In the genomic region with DNA sequence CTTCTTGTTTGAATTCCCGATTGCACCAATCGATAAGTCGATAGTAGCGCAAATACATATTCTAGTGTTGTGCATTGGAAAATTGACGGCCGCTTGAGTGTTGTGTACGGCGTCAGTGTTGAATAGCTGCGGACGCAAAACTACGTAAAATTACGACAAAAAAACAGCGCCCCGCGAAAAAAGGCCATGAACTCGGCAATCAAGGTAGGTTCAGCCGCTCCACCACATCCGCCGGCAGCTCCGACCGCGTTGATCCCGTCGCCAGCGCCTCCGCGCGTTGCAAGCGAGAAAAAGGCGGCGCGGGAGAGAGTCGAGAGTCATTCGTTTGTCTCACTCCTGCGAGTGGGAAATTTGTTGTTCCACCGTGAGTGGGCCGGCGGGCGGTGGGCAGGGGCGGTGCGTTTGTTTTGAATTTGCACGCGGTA, we compare ENCODE assay signal across 1 fruit fly cellular context.
TF ChIP-seq lines count a peak whose summit lies in the region.

A gene (plus strand): TSS at position 95 of the 425 bp plus-strand sequence.

TF ChIP-seq in whole organism, embryonic, 481 proteins besides CTCF, POLR2A, EP300 and RAD21 (continued from another document and continues in another):
- TF ChIP-seq zen2 (GFP tag; IDR thresholded peaks at IDR 0.05; lab: Robert Waterston, UW; ENCODE audit: partially characterized antibody) (peak; percentile 68; the same call in 1 of the 3 replicates), E2f1 (GFP tag; IDR thresholded peaks at IDR 0.05; lab: Robert Waterston, UW) (no peak; the same call in 1 of the 2 replicates), ken (GFP tag; IDR thresholded peaks at IDR 0.05; lab: Robert Waterston, UW) (peak; percentile 61; the same call in 2 of the 3 replicates), HLH4C (GFP tag; IDR thresholded peaks at IDR 0.05; lab: Robert Waterston, UW; ENCODE audit: partially characterized antibody) (peak; percentile 78), CG15269 (tag; optimal IDR thresholded peaks at IDR 0.05; lab: Kevin White, UChicago) (no peak), rib (GFP tag; IDR thresholded peaks at IDR 0.05; lab: Robert Waterston, UW) (0 out of 2 replicates have a peak, but pooled peaks have one; percentile 42), HHEX (GFP tag; optimal IDR thresholded peaks at IDR 0.05; lab: Kevin White, UChicago) (no peak), HLH54F (GFP tag; optimal IDR thresholded peaks at IDR 0.05; lab: Kevin White, UChicago) (peak; percentile 87), btn (GFP tag; optimal IDR thresholded peaks at IDR 0.05; lab: Kevin White, UChicago) (peak; percentile 24), CG33557 (GFP tag; optimal IDR thresholded peaks at IDR 0.05; lab: Kevin White, UChicago) (peak; percentile 47), CG7372 (GFP tag; IDR thresholded peaks at IDR 0.05; lab: Robert Waterston, UW) (0 out of 2 replicates have a peak, but pooled peaks have one; percentile 10), grau (tag; optimal IDR thresholded peaks at IDR 0.05; lab: Kevin White, UChicago) (peak; percentile 56), CG10209 (GFP tag; optimal IDR thresholded peaks at IDR 0.05; lab: Kevin White, UChicago) (peak; percentile 62), CG14710 (tag; optimal IDR thresholded peaks at IDR 0.05; lab: Kevin White, UChicago) (peak; percentile 68), CG16815 (GFP tag; optimal IDR thresholded peaks at IDR 0.05; lab: Kevin White, UChicago) (peak; percentile 42), wek (GFP tag; optimal IDR thresholded peaks at IDR 0.05; lab: Kevin White, UChicago) (no peak), disco-r (GFP tag; optimal IDR thresholded peaks at IDR 0.05; lab: Kevin White, UChicago) (no peak), CG13287 (GFP tag; IDR thresholded peaks at IDR 0.05; lab: Robert Waterston, UW; ENCODE audit: partially characterized antibody) (peak; percentile 87), CG6854 (GFP tag; optimal IDR thresholded peaks at IDR 0.05; lab: Kevin White, UChicago) (no peak), CG7987 (GFP tag; optimal IDR thresholded peaks at IDR 0.05; lab: Kevin White, UChicago) (peak; percentile 50), da (GFP tag; optimal IDR thresholded peaks at IDR 0.05; lab: Kevin White, UChicago) (peak; percentile 53), CG5245 (GFP tag; optimal IDR thresholded peaks at IDR 0.05; lab: Kevin White, UChicago) (peak; percentile 74), Dip3 (GFP tag; optimal IDR thresholded peaks at IDR 0.05; lab: Kevin White, UChicago) (peak; percentile 75), D19A (tag; optimal IDR thresholded peaks at IDR 0.05; lab: Kevin White, UChicago) (no peak), nau (GFP tag; optimal IDR thresholded peaks at IDR 0.05; lab: Kevin White, UChicago) (no peak), CG4730 (GFP tag; IDR thresholded peaks at IDR 0.05; lab: Robert Waterston, UW) (peak; percentile 15; the same call in 1 of the 2 replicates), emc (GFP tag; optimal IDR thresholded peaks at IDR 0.05; lab: Kevin White, UChicago) (peak; percentile 44), ERR (GFP tag; optimal IDR thresholded peaks at IDR 0.05; lab: Kevin White, UChicago) (peak; percentile 75), CG10543 (GFP tag; optimal IDR thresholded peaks at IDR 0.05; lab: Kevin White, UChicago) (peak; percentile 39), MESR4 (GFP tag; optimal IDR thresholded peaks at IDR 0.05; lab: Kevin White, UChicago) (peak; percentile 85), twi (tag; optimal IDR thresholded peaks at IDR 0.05; lab: Kevin White, UChicago) (no peak), CG12104 (GFP tag; optimal IDR thresholded peaks at IDR 0.05; lab: Kevin White, UChicago) (no peak), chinmo (GFP tag; IDR thresholded peaks at IDR 0.05; lab: Robert Waterston, UW; ENCODE audit: partially characterized antibody) (0 out of 4 replicates have a peak, but pooled peaks have one; percentile 49), CG4854 (GFP tag; optimal IDR thresholded peaks at IDR 0.05; lab: Kevin White, UChicago) (peak; percentile 66), stwl (tag; optimal IDR thresholded peaks at IDR 0.05; lab: Kevin White, UChicago) (peak; percentile 100), trem (tag; optimal IDR thresholded peaks at IDR 0.05; lab: Kevin White, UChicago) (peak; percentile 55), CG6272 (GFP tag; IDR thresholded peaks at IDR 0.05; lab: Robert Waterston, UW) (peak; percentile 52; the same call in 1 of the 2 replicates), danr (GFP tag; IDR thresholded peaks at IDR 0.05; lab: Robert Waterston, UW) (no peak), CG10959 (GFP tag; IDR thresholded peaks at IDR 0.05; lab: Robert Waterston, UW) (peak; percentile 16; the same call in 1 of the 2 replicates), CG8281 (tag; optimal IDR thresholded peaks at IDR 0.05; lab: Kevin White, UChicago) (no peak), Trl (optimal IDR thresholded peaks at IDR 0.05; lab: Kevin White, UChicago) (no peak), Trl (GFP tag; optimal IDR thresholded peaks at IDR 0.05; lab: Kevin White, UChicago) (peak; percentile 78), CG30431 (GFP tag; optimal IDR thresholded peaks at IDR 0.05; lab: Kevin White, UChicago) (no peak), lab (GFP tag; optimal IDR thresholded peaks at IDR 0.05; lab: Kevin White, UChicago) (no peak), inv (GFP tag; IDR thresholded peaks at IDR 0.05; lab: Robert Waterston, UW; ENCODE audit: partially characterized antibody) (0 out of 2 replicates have a peak, but pooled peaks have one; percentile 48), CG2199 (GFP tag; IDR thresholded peaks at IDR 0.05; lab: Robert Waterston, UW) (no peak), nom (GFP tag; optimal IDR thresholded peaks at IDR 0.05; lab: Kevin White, UChicago) (peak; percentile 19), CG10979 (tag; optimal IDR thresholded peaks at IDR 0.05; lab: Kevin White, UChicago) (peak; percentile 28), CG4404 (GFP tag; IDR thresholded peaks at IDR 0.05; lab: Robert Waterston, UW) (peak; percentile 44; the same call in 1 of the 2 replicates), CG15696 (tag; optimal IDR thresholded peaks at IDR 0.05; lab: Kevin White, UChicago) (no peak), sisA (GFP tag; IDR thresholded peaks at IDR 0.05; lab: Robert Waterston, UW) (peak; percentile 45; the same call in 1 of the 2 replicates), yki (optimal IDR thresholded peaks at IDR 0.05; lab: Kevin White, UChicago) (no peak), gsb-n (tag; optimal IDR thresholded peaks at IDR 0.05; lab: Kevin White, UChicago) (peak; percentile 4), cg (GFP tag; optimal IDR thresholded peaks at IDR 0.05; lab: Kevin White, UChicago) (no peak), fd3F (GFP tag; optimal IDR thresholded peaks at IDR 0.05; lab: Kevin White, UChicago) (no peak), CG2120 (GFP tag; optimal IDR thresholded peaks at IDR 0.05; lab: Kevin White, UChicago) (peak; percentile 91), CG14014 (GFP tag; IDR thresholded peaks at IDR 0.05; lab: Robert Waterston, UW) (peak; percentile 62), CG13894 (tag; optimal IDR thresholded peaks at IDR 0.05; lab: Kevin White, UChicago) (no peak), Blimp-1 (GFP tag; optimal IDR thresholded peaks at IDR 0.05; lab: Kevin White, UChicago) (no peak), BtbVII (GFP tag; optimal IDR thresholded peaks at IDR 0.05; lab: Kevin White, UChicago) (no peak), CG8765 (GFP tag; IDR thresholded peaks at IDR 0.05; lab: Robert Waterston, UW) (no peak), CG7357 (GFP tag; IDR thresholded peaks at IDR 0.05; lab: Robert Waterston, UW) (no peak), D (optimal IDR thresholded peaks at IDR 0.05; lab: Kevin White, UChicago) (no peak), D (GFP tag; optimal IDR thresholded peaks at IDR 0.05; lab: Kevin White, UChicago) (no peak), nerfin-2 (GFP tag; IDR thresholded peaks at IDR 0.05; lab: Robert Waterston, UW; ENCODE audit: partially characterized antibody) (peak; percentile 62), CG17328 (GFP tag; IDR thresholded peaks at IDR 0.05; lab: Robert Waterston, UW) (no peak), pho (GFP tag; optimal IDR thresholded peaks at IDR 0.05; lab: Kevin White, UChicago) (peak; percentile 79), CG11723 (GFP tag; optimal IDR thresholded peaks at IDR 0.05; lab: Kevin White, UChicago) (no peak), Chrac-16 (GFP tag; optimal IDR thresholded peaks at IDR 0.05; lab: Kevin White, UChicago) (peak; percentile 74), wdn (GFP tag; IDR thresholded peaks at IDR 0.05; lab: Robert Waterston, UW) (peak; percentile 37; the same call in 1 of the 2 replicates), CG32767 (GFP tag; IDR thresholded peaks at IDR 0.05; lab: Robert Waterston, UW) (no peak), H2.0 (GFP tag; IDR thresholded peaks at IDR 0.05; lab: Robert Waterston, UW) (peak; percentile 28; the same call in 1 of the 2 replicates), CG10274 (GFP tag; optimal IDR thresholded peaks at IDR 0.05; lab: Kevin White, UChicago) (peak; percentile 32), Dip2 (GFP tag; IDR thresholded peaks at IDR 0.05; lab: Robert Waterston, UW) (no peak), sr (GFP tag; IDR thresholded peaks at IDR 0.05; lab: Robert Waterston, UW) (no peak), otp (GFP tag; IDR thresholded peaks at IDR 0.05; lab: Robert Waterston, UW) (no peak), CG3281 (GFP tag; optimal IDR thresholded peaks at IDR 0.05; lab: Kevin White, UChicago) (peak; percentile 50), ssp (GFP tag; IDR thresholded peaks at IDR 0.05; lab: Robert Waterston, UW) (peak; percentile 42; the same call in 1 of the 2 replicates), pum (GFP tag; optimal IDR thresholded peaks at IDR 0.05; lab: Kevin White, UChicago) (peak; percentile 68), E2f2 (GFP tag; IDR thresholded peaks at IDR 0.05; lab: Robert Waterston, UW) (peak; percentile 89), Doc2 (GFP tag; IDR thresholded peaks at IDR 0.05; lab: Robert Waterston, UW) (no peak), Lhr (GFP tag; optimal IDR thresholded peaks at IDR 0.05; lab: Kevin White, UChicago) (no peak), Gsc (GFP tag; IDR thresholded peaks at IDR 0.05; lab: Robert Waterston, UW) (no peak), Atf6 (GFP tag; IDR thresholded peaks at IDR 0.05; lab: Robert Waterston, UW) (peak; percentile 62), her (GFP tag; optimal IDR thresholded peaks at IDR 0.05; lab: Kevin White, UChicago) (peak; percentile 89), CG4617 (GFP tag; optimal IDR thresholded peaks at IDR 0.05; lab: Kevin White, UChicago; ENCODE audit: borderline replicate concordance) (peak; percentile 95), Dfd (GFP tag; optimal IDR thresholded peaks at IDR 0.05; lab: Kevin White, UChicago) (no peak), CG1792 (GFP tag; optimal IDR thresholded peaks at IDR 0.05; lab: Kevin White, UChicago) (peak; percentile 70), CG17802 (tag; optimal IDR thresholded peaks at IDR 0.05; lab: Kevin White, UChicago) (peak; percentile 3), CG14965 (GFP tag; optimal IDR thresholded peaks at IDR 0.05; lab: Kevin White, UChicago; ENCODE audit: borderline replicate concordance) (peak; percentile 1), BEAF-32 (GFP tag; optimal IDR thresholded peaks at IDR 0.05; lab: Kevin White, UChicago) (peak; percentile 58), CG42726 (GFP tag; IDR thresholded peaks at IDR 0.05; lab: Robert Waterston, UW; ENCODE audit: partially characterized antibody) (no peak), HmgD (GFP tag; optimal IDR thresholded peaks at IDR 0.05; lab: Kevin White, UChicago) (peak; percentile 71), CG9797 (GFP tag; optimal IDR thresholded peaks at IDR 0.05; lab: Kevin White, UChicago) (peak; percentile 24), CG3065 (GFP tag; optimal IDR thresholded peaks at IDR 0.05; lab: Kevin White, UChicago) (peak; percentile 12), gcm (GFP tag; optimal IDR thresholded peaks at IDR 0.05; lab: Kevin White, UChicago) (no peak), unpg (GFP tag; optimal IDR thresholded peaks at IDR 0.05; lab: Kevin White, UChicago) (no peak), zen (tag; optimal IDR thresholded peaks at IDR 0.05; lab: Kevin White, UChicago) (peak; percentile 33), ro (GFP tag; IDR thresholded peaks at IDR 0.05; lab: Robert Waterston, UW) (no peak), Ravus (GFP tag; IDR thresholded peaks at IDR 0.05; lab: Robert Waterston, UW) (no peak), seq (GFP tag; IDR thresholded peaks at IDR 0.05; lab: Robert Waterston, UW) (peak; percentile 55; the same call in 1 of the 2 replicates), odd (GFP tag; optimal IDR thresholded peaks at IDR 0.05; lab: Kevin White, UChicago) (no peak), tup (GFP tag; optimal IDR thresholded peaks at IDR 0.05; lab: Kevin White, UChicago) (peak; percentile 13), pros (GFP tag; optimal IDR thresholded peaks at IDR 0.05; lab: Kevin White, UChicago) (no peak), tll (GFP tag; optimal IDR thresholded peaks at IDR 0.05; lab: Kevin White, UChicago) (peak in 1 of 2 experiments; percentile 29), ci (GFP tag; IDR thresholded peaks at IDR 0.05; lab: Robert Waterston, UW) (peak; percentile 30; the same call in 2 of the 3 replicates), Adf1 (GFP tag; IDR thresholded peaks at IDR 0.05; lab: Robert Waterston, UW) (peak; percentile 23; the same call in 1 of the 2 replicates), CG12769 (tag; optimal IDR thresholded peaks at IDR 0.05; lab: Kevin White, UChicago) (peak; percentile 53), Opbp (GFP tag; IDR thresholded peaks at IDR 0.05; lab: Robert Waterston, UW; ENCODE audit: partially characterized antibody) (peak; percentile 68; the same call in 2 of the 3 replicates), Elba2 (GFP tag; optimal IDR thresholded peaks at IDR 0.05; lab: Kevin White, UChicago) (no peak), corto (GFP tag; optimal IDR thresholded peaks at IDR 0.05; lab: Kevin White, UChicago) (no peak), psq (GFP tag; optimal IDR thresholded peaks at IDR 0.05; lab: Kevin White, UChicago) (peak; percentile 2), hth (optimal IDR thresholded peaks at IDR 0.05; lab: Kevin White, UChicago) (no peak), pb (GFP tag; optimal IDR thresholded peaks at IDR 0.05; lab: Kevin White, UChicago) (peak; percentile 26), CG9609 (GFP tag; optimal IDR thresholded peaks at IDR 0.05; lab: Kevin White, UChicago) (peak; percentile 66), Dp (GFP tag; optimal IDR thresholded peaks at IDR 0.05; lab: Kevin White, UChicago) (peak; percentile 85), Doc3 (GFP tag; IDR thresholded peaks at IDR 0.05; lab: Robert Waterston, UW; ENCODE audit: partially characterized antibody) (peak; percentile 52; the same call in 2 of the 3 replicates), CG10431 (GFP tag; optimal IDR thresholded peaks at IDR 0.05; lab: Kevin White, UChicago) (peak; percentile 9), CG10267 (tag; optimal IDR thresholded peaks at IDR 0.05; lab: Kevin White, UChicago) (peak; percentile 99), dmrt11E (tag; optimal IDR thresholded peaks at IDR 0.05; lab: Kevin White, UChicago) (peak; percentile 8), eve (GFP tag; optimal IDR thresholded peaks at IDR 0.05; lab: Kevin White, UChicago) (no peak), aop (GFP tag; IDR thresholded peaks at IDR 0.05; lab: Robert Waterston, UW) (no peak), Aef1 (GFP tag; IDR thresholded peaks at IDR 0.05; lab: Robert Waterston, UW) (peak; percentile 46; the same call in 2 of the 3 replicates)
